Fruit fly (Drosophila melanogaster) whole organism, embryonic: ENCODE data around the gene CG12998.
A peak's percentile ranks its signal among the peaks of the same experiment; 100 is the strongest.

Experiments used
- Adf1 ChIP-seq: fragments of 200-800 bp; sonication (Bioruptor generic); IDR thresholded peaks from 2 replicates; pipeline ENCODE4 v1.3.6; 2022; ENCODE audit warnings: missing biosample characterization, missing genetic modification characterization
- Asciz ChIP-seq: fragments of 200-800 bp; sonication (Bioruptor generic); optimal IDR thresholded peaks from 2 replicates; lab custom pipeline; 2017; ENCODE audit warnings: missing biosample characterization, mild to moderate bottlenecking, missing genetic modification characterization, missing genetic modification reagents
- Awh ChIP-seq: fragments of 200-800 bp; sonication (Bioruptor generic); IDR thresholded peaks from 2 replicates; pipeline ENCODE4, ENCODE4 v1.3.6; 2022; ENCODE audit warnings: missing biosample characterization, missing genetic modification characterization
- BEAF-32 ChIP-seq: fragments of 200-800 bp; sonication (Bioruptor generic); optimal IDR thresholded peaks from 3 replicates; lab custom pipeline; 2017; ENCODE audit warnings: missing biosample characterization, missing genetic modification characterization, mild to moderate bottlenecking, moderate library complexity, missing genetic modification reagents
- Blimp-1 ChIP-seq: fragments of 200-800 bp; sonication (Bioruptor generic); optimal IDR thresholded peaks from 3 replicates; lab custom pipeline; 2018; ENCODE audit warnings: missing biosample characterization, missing genetic modification characterization, mild to moderate bottlenecking, moderate library complexity, missing genetic modification reagents
- CG10565 ChIP-seq: fragments of 200-800 bp; sonication (Bioruptor generic); optimal IDR thresholded peaks from 3 replicates; lab custom pipeline; 2016; ENCODE audit warnings: missing biosample characterization, mild to moderate bottlenecking, missing genetic modification characterization
- CG12744 ChIP-seq: fragments of 200-800 bp; sonication (Bioruptor generic); optimal IDR thresholded peaks from 2 replicates; lab custom pipeline; 2016; ENCODE audit warnings: missing biosample characterization, missing genetic modification characterization
- CG14667 ChIP-seq: fragments of 200-800 bp; sonication (Bioruptor generic); IDR thresholded peaks from 2 replicates; pipeline ENCODE4 v1.3.6; 2022; ENCODE audit warnings: missing biosample characterization, missing genetic modification characterization
- CG15269 ChIP-seq: fragments of 200-800 bp; sonication (Bioruptor generic); optimal IDR thresholded peaks from 2 replicates; lab custom pipeline; 2018; ENCODE audit warnings: missing biosample characterization, mild to moderate bottlenecking, missing genetic modification characterization, moderate library complexity
- CG18011 ChIP-seq: fragments of 200-800 bp; sonication (Bioruptor generic); optimal IDR thresholded peaks from 2 replicates; lab custom pipeline; 2017; ENCODE audit warnings: missing biosample characterization, missing genetic modification characterization, mild to moderate bottlenecking, moderate library complexity, missing genotype
- CG2199 ChIP-seq: fragments of 200-800 bp; sonication (Bioruptor generic); IDR thresholded peaks from 3 replicates; pipeline ENCODE4 v1.3.6; 2022; ENCODE audit warnings: missing biosample characterization, missing genetic modification characterization
- CG34224 ChIP-seq: fragments of 200-800 bp; sonication (Bioruptor generic); IDR thresholded peaks from 3 replicates; pipeline ENCODE4 v1.3.6; 2022; ENCODE audit warnings: missing biosample characterization, missing genetic modification characterization; ENCODE audit not compliant: partially characterized antibody
- CG3726 ChIP-seq: fragments of 200-800 bp; sonication (Bioruptor generic); IDR thresholded peaks from 3 replicates; pipeline ENCODE4, ENCODE4 v1.3.6; 2022; ENCODE audit warnings: missing biosample characterization, missing genetic modification characterization
- CG3847 ChIP-seq: fragments of 200-800 bp; sonication (Bioruptor generic); IDR thresholded peaks from 2 replicates; pipeline ENCODE4 v1.3.6; 2022; ENCODE audit warnings: missing biosample characterization, missing genetic modification characterization
- CG4424 ChIP-seq: fragments of 200-800 bp; sonication (Bioruptor generic); optimal IDR thresholded peaks from 3 replicates; lab custom pipeline; 2016; ENCODE audit warnings: missing biosample characterization, missing genetic modification characterization
- CG5953 ChIP-seq: fragments of 200-800 bp; sonication (Bioruptor generic); IDR thresholded peaks from 2 replicates; pipeline ENCODE4 v1.3.6; 2022; ENCODE audit warnings: missing biosample characterization, missing genetic modification characterization
- CG6175 ChIP-seq: fragments of 200-800 bp; sonication (Bioruptor generic); IDR thresholded peaks from 3 replicates; pipeline ENCODE4 v1.3.6; 2022; ENCODE audit warnings: missing biosample characterization, missing genetic modification characterization
- CG7357 ChIP-seq: fragments of 200-800 bp; sonication (Bioruptor generic); IDR thresholded peaks from 3 replicates; pipeline ENCODE4 v1.3.6; 2022; ENCODE audit warnings: missing biosample characterization, missing genetic modification characterization
- CG7556 ChIP-seq: fragments of 200-800 bp; sonication (Bioruptor generic); optimal IDR thresholded peaks from 2 replicates; lab custom pipeline; 2017; ENCODE audit warnings: missing biosample characterization, mild to moderate bottlenecking, missing genetic modification characterization
- CG8089 ChIP-seq: fragments of 200-800 bp; sonication (Bioruptor generic); optimal IDR thresholded peaks from 3 replicates; lab custom pipeline; 2016; ENCODE audit warnings: missing biosample characterization, missing genetic modification characterization
- CG8281 ChIP-seq: fragments of 200-800 bp; sonication (Bioruptor generic); optimal IDR thresholded peaks from 2 replicates; lab custom pipeline; 2018; ENCODE audit warnings: missing biosample characterization, mild to moderate bottlenecking, missing genetic modification characterization, moderate library complexity
- CG8388 ChIP-seq: fragments of 200-800 bp; sonication (Bioruptor generic); optimal IDR thresholded peaks from 2 replicates; lab custom pipeline; 2019; ENCODE audit warnings: missing biosample characterization, mild to moderate bottlenecking, missing genetic modification characterization, moderate library complexity
- CG9932 ChIP-seq: fragments of 200-800 bp; sonication (Bioruptor generic); IDR thresholded peaks from 2 replicates; pipeline ENCODE4 v1.3.6; 2022; ENCODE audit warnings: missing biosample characterization, missing genetic modification characterization
- CoRest ChIP-seq: fragments of 200-800 bp; sonication (Bioruptor generic); optimal IDR thresholded peaks from 3 replicates; lab custom pipeline; 2018; ENCODE audit warnings: missing biosample characterization, mild to moderate bottlenecking, missing genetic modification characterization, moderate library complexity
- Ets65A ChIP-seq: fragments of 200-800 bp; sonication (Bioruptor generic); peaks from one replicate; lab custom pipeline; 2016; ENCODE audit warnings: missing biosample characterization, missing genetic modification characterization
- Hmr ChIP-seq: fragments of 200-800 bp; sonication (Bioruptor generic); optimal IDR thresholded peaks from 3 replicates; lab custom pipeline; 2017; ENCODE audit warnings: mild to moderate bottlenecking, missing biosample characterization, missing genetic modification reagents, missing genetic modification characterization
- Mad ChIP-seq: fragments of 200-800 bp; sonication (Bioruptor generic); optimal IDR thresholded peaks from 2 replicates; lab custom pipeline; 2016; ENCODE audit warnings: missing biosample characterization, missing genetic modification characterization
- Meics ChIP-seq: fragments of 200-800 bp; sonication (Bioruptor generic); optimal IDR thresholded peaks from 2 replicates; lab custom pipeline; 2017; ENCODE audit warnings: missing biosample characterization, mild to moderate bottlenecking, missing genetic modification characterization
- Nf-YB ChIP-seq: fragments of 200-800 bp; sonication (Bioruptor generic); optimal IDR thresholded peaks from 3 replicates; lab custom pipeline; 2019; ENCODE audit warnings: missing biosample characterization, mild to moderate bottlenecking, missing genetic modification characterization, moderate library complexity
- Tbp ChIP-seq: fragments of >200 bp; optimal IDR thresholded peaks from 2 replicates; lab custom pipeline; 2018; ENCODE audit warnings: missing biosample characterization, missing genetic modification characterization
- abd-A ChIP-seq: fragments of 200-800 bp; sonication (Bioruptor generic); optimal IDR thresholded peaks from 3 replicates; lab custom pipeline; 2019; ENCODE audit warnings: missing biosample characterization, mild to moderate bottlenecking, missing genetic modification characterization, moderate library complexity
- al ChIP-seq: fragments of 200-800 bp; sonication (Bioruptor generic); IDR thresholded peaks from 2 replicates; pipeline ENCODE4 v1.3.6; 2022; ENCODE audit warnings: missing biosample characterization, missing genetic modification characterization
- ap ChIP-seq: fragments of 200-800 bp; sonication (Bioruptor generic); IDR thresholded peaks from 2 replicates; pipeline ENCODE4 v1.3.6; 2022; ENCODE audit warnings: missing biosample characterization, missing genetic modification characterization
- ara ChIP-seq: fragments of 200-800 bp; sonication (Bioruptor generic); IDR thresholded peaks from 2 replicates; pipeline ENCODE4 v1.3.6; 2022; ENCODE audit warnings: missing biosample characterization, missing genetic modification characterization
- br ChIP-seq: fragments of >200 bp; optimal IDR thresholded peaks from 2 replicates; lab custom pipeline; 2017
- crol ChIP-seq: fragments of 200-800 bp; sonication (Bioruptor generic); IDR thresholded peaks from 2 replicates; pipeline ENCODE4 v1.3.6; 2022; ENCODE audit warnings: missing biosample characterization, missing genetic modification characterization
- dati ChIP-seq: fragments of 200-800 bp; sonication (Bioruptor generic); IDR thresholded peaks from 2 replicates; pipeline ENCODE4 v1.3.6; 2022; ENCODE audit warnings: missing biosample characterization, missing genetic modification characterization
- dmrt99B ChIP-seq: fragments of 200-800 bp; sonication (Bioruptor generic); optimal IDR thresholded peaks from 2 replicates; lab custom pipeline; 2018; ENCODE audit warnings: missing biosample characterization, mild to moderate bottlenecking, missing genetic modification characterization, moderate library complexity
- dysf ChIP-seq: fragments of 200-800 bp; sonication (Bioruptor generic); IDR thresholded peaks from 3 replicates; pipeline ENCODE4 v1.3.6; 2022; ENCODE audit warnings: missing biosample characterization, missing genetic modification characterization
- ewg ChIP-seq: fragments of 200-800 bp; sonication (Bioruptor generic); optimal IDR thresholded peaks from 3 replicates; lab custom pipeline; 2017; ENCODE audit warnings: mild to moderate bottlenecking, missing biosample characterization, missing genetic modification reagents, missing genetic modification characterization
- exex ChIP-seq: fragments of 200-800 bp; sonication (Bioruptor generic); optimal IDR thresholded peaks from 4 replicates; lab custom pipeline; 2018; ENCODE audit warnings: missing biosample characterization, mild to moderate bottlenecking, missing genetic modification characterization, moderate library complexity
- gce ChIP-seq: fragments of 200-800 bp; sonication (Bioruptor generic); IDR thresholded peaks from 3 replicates; pipeline ENCODE4 v1.3.6; 2022; ENCODE audit warnings: missing biosample characterization, missing genetic modification characterization
- h ChIP-seq: fragments of >200 bp; optimal IDR thresholded peaks from 2 replicates; lab custom pipeline; 2017
- ham ChIP-seq: fragments of 200-800 bp; sonication (Bioruptor generic); IDR thresholded peaks from 2 replicates; pipeline ENCODE4 v1.3.6; 2022; ENCODE audit warnings: missing biosample characterization, missing genetic modification characterization
- hth ChIP-seq: fragments of >200 bp; optimal IDR thresholded peaks from 2 replicates; lab custom pipeline; 2017; ENCODE audit warnings: inconsistent platforms
- maf-S ChIP-seq: fragments of 200-800 bp; sonication (Bioruptor generic); optimal IDR thresholded peaks from 2 replicates; lab custom pipeline; 2016; ENCODE audit warnings: missing biosample characterization, missing genetic modification characterization
- nau ChIP-seq: fragments of 200-800 bp; sonication (Bioruptor generic); optimal IDR thresholded peaks from 3 replicates; lab custom pipeline; 2017; ENCODE audit warnings: missing biosample characterization, mild to moderate bottlenecking, missing genetic modification characterization, missing genetic modification reagents
- oc ChIP-seq: fragments of 200-800 bp; sonication (Bioruptor generic); optimal IDR thresholded peaks from 2 replicates; lab custom pipeline; 2018; ENCODE audit warnings: missing biosample characterization, mild to moderate bottlenecking, missing genetic modification characterization, moderate library complexity
- org-1 ChIP-seq: fragments of 200-800 bp; sonication (Bioruptor generic); optimal IDR thresholded peaks from 2 replicates; lab custom pipeline; 2017; ENCODE audit warnings: missing biosample characterization, missing genetic modification characterization
- phol ChIP-seq: fragments of 200-800 bp; sonication (Bioruptor generic); optimal IDR thresholded peaks from 3 replicates; lab custom pipeline; 2018; ENCODE audit warnings: missing biosample characterization, mild to moderate bottlenecking, missing genetic modification characterization, moderate library complexity
- slou ChIP-seq: fragments of 200-800 bp; sonication (Bioruptor generic); optimal IDR thresholded peaks from 3 replicates; lab custom pipeline; 2016; ENCODE audit warnings: missing biosample characterization, missing genetic modification characterization
- trem ChIP-seq: fragments of 200-800 bp; optimal IDR thresholded peaks from 3 replicates; lab custom pipeline; 2019; ENCODE audit warnings: missing biosample characterization, mild to moderate bottlenecking, missing genetic modification characterization, moderate library complexity

Gene CG12998

DNA sequence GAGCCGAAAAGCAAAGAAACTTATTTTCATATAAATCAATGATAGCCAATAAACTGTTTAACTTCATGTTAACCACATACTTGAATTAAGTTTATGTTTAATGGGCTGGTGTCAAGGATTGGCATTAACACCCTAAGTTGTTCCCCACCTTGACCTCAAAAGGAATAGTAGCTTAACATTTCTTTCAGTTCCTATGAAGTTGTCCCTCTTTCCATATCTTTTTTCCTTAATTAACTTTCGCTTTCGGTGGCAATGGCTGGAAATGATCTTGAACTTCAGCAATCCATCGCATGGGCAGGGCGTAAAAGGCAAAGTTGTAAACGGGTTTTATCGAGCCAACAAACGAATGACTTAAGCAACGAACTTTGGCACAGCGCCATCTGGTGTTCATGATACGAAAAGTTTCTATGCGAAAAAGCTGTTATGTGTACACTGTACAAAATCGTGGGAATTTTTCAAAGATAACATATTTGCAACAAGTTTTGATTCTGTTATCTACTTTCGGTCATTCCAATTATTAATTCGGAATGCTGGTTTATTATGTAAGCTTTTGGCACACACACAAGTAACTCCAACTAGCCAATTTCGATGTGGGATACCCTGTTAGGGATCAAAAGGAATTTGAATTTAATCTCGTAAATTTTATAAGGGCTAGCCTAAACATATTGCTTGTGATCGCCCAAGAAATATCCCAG is 11.2 kb downstream of the CG12998 start (continued):
- TF ChIP-seq CoRest (peak; percentile 50), org-1 (no peak), CG34224 (GFP tag; lab: Robert Waterston, UW) (no peak), ara (GFP tag; lab: Robert Waterston, UW) (no peak), br (lab: Kevin White, UChicago) (no peak), CG7556 (GFP tag; lab: Kevin White, UChicago) (peak; percentile 2), h (no peak), slou (GFP tag; lab: Kevin White, UChicago) (no peak), CG12744 (GFP tag; lab: Kevin White, UChicago) (no peak), CG3847 (no peak), CG5953 (GFP tag; lab: Robert Waterston, UW) (no peak), dati (no peak), Blimp-1 (GFP tag; lab: Kevin White, UChicago) (peak; percentile 100), CG15269 (no peak), ham (no peak), Asciz (GFP tag; lab: Kevin White, UChicago) (no peak), CG3726 (GFP tag; lab: Robert Waterston, UW) (no peak), CG8388 (GFP tag; lab: Kevin White, UChicago) (no peak), Mad (GFP tag; lab: Kevin White, UChicago) (peak; percentile 29), abd-A (tag; lab: Kevin White, UChicago) (peak; percentile 74), Meics (GFP tag; lab: Kevin White, UChicago) (no peak), Ets65A (GFP tag; lab: Kevin White, UChicago) (peak; percentile 15), CG6175 (GFP tag; lab: Robert Waterston, UW) (no peak), Adf1 (GFP tag; lab: Robert Waterston, UW) (no peak), hth (lab: Kevin White, UChicago) (no peak), exex (tag; lab: Kevin White, UChicago) (no peak), dmrt99B (tag; lab: Kevin White, UChicago) (no peak), CG8089 (GFP tag; lab: Kevin White, UChicago) (no peak), crol (GFP tag; lab: Robert Waterston, UW) (no peak), Hmr (GFP tag; lab: Kevin White, UChicago) (no peak), Awh (GFP tag; lab: Robert Waterston, UW) (peak; percentile 53; the same call in 1 of the 2 replicates), CG7357 (GFP tag; lab: Robert Waterston, UW) (no peak), Tbp (GFP tag; lab: Kevin White, UChicago) (no peak), CG2199 (GFP tag; lab: Robert Waterston, UW) (no peak), CG18011 (GFP tag; lab: Kevin White, UChicago) (no peak), CG14667 (GFP tag; lab: Robert Waterston, UW) (no peak), CG10565 (no peak), BEAF-32 (no peak), CG8281 (tag; lab: Kevin White, UChicago) (no peak), trem (tag; lab: Kevin White, UChicago) (no peak), ap (no peak), CG9932 (peak; percentile 30; the same call in 1 of the 2 replicates), nau (GFP tag; lab: Kevin White, UChicago) (no peak), ewg (GFP tag; lab: Kevin White, UChicago) (no peak), oc (tag; lab: Kevin White, UChicago) (no peak), gce (GFP tag; lab: Robert Waterston, UW) (no peak), Nf-YB (GFP tag; lab: Kevin White, UChicago) (no peak), phol (tag; lab: Kevin White, UChicago) (no peak), al (GFP tag; lab: Robert Waterston, UW) (no peak), dysf (GFP tag; lab: Robert Waterston, UW) (no peak), maf-S (no peak), CG4424 (GFP tag; lab: Kevin White, UChicago) (no peak)
